Worm (Caenorhabditis elegans) whole organism, young adult: ENCODE data around the gene zip-3.
A peak's percentile ranks its signal among the peaks of the same experiment; 100 is the strongest.
"Not testable (repeated sequence)": the region's sequence is repeated elsewhere in the genome, so short reads cannot be mapped to it uniquely, and the experiment has no call there.

ENCODE experiments used
- B0336.3 ChIP-seq: fragments of 200-800 bp; sonication (Bioruptor generic); IDR thresholded peaks from 2 replicates; pipeline ENCODE4 v1.3.6; 2022; ENCODE audit warnings: missing genetic modification characterization, missing compliant biosample characterization
- F33H1.4 ChIP-seq: fragments of 200-800 bp; sonication (Bioruptor generic); IDR thresholded peaks from 2 replicates; pipeline ENCODE4 v1.3.6; 2022; ENCODE audit warnings: missing genetic modification reagents, missing genetic modification characterization, missing compliant biosample characterization
- F37B4.10 ChIP-seq: fragments of 200-800 bp; sonication (Bioruptor generic); IDR thresholded peaks from 2 replicates; pipeline ENCODE4 v1.3.6; 2022; ENCODE audit warnings: missing genetic modification characterization, missing compliant biosample characterization
- F52B5.7 ChIP-seq: sonication (generic microtip); optimal IDR thresholded peaks from 2 replicates; lab custom pipeline; 2016; ENCODE audit warnings: mild to moderate bottlenecking, missing genetic modification characterization, missing compliant biosample characterization
- F55B11.4 ChIP-seq: sonication (generic microtip); optimal IDR thresholded peaks from 2 replicates; lab custom pipeline; 2016; ENCODE audit warnings: missing compliant biosample characterization, missing genetic modification characterization, borderline replicate concordance; ENCODE audit not compliant: insufficient read depth
- K11D2.4 ChIP-seq: fragments of 200-800 bp; sonication (Bioruptor generic); IDR thresholded peaks from 2 replicates; pipeline ENCODE4 v1.3.6; 2022; ENCODE audit warnings: missing genetic modification reagents, missing genetic modification characterization, missing compliant biosample characterization
- Y53F4B.3 ChIP-seq: fragments of 200-800 bp; sonication (Bioruptor generic); IDR thresholded peaks from 2 replicates; pipeline ENCODE4 v1.3.6; 2022; ENCODE audit warnings: missing genetic modification reagents, missing genetic modification characterization, missing compliant biosample characterization
- aptf-3 ChIP-seq: fragments of 200-800 bp; sonication (Bioruptor generic); IDR thresholded peaks from 2 replicates; pipeline ENCODE4 v1.3.6; 2022; ENCODE audit warnings: missing genetic modification characterization, missing compliant biosample characterization
- cebp-1 ChIP-seq, 2 experiments: fragments of 200-800 bp in 1 of 2; sonication (Bioruptor generic) in 1 of 2; sonication (generic microtip) in 1 of 2; IDR thresholded peaks in 1 of 2; optimal IDR thresholded peaks in 1 of 2; 2 replicates each; pipeline versions ENCODE4 v1.3.6 to Lab custom; 2017 to 2022; ENCODE audit warnings: missing compliant biosample characterization in 2 of 2, missing genetic modification characterization in 2 of 2, mild to moderate bottlenecking in 1 of 2, missing genetic modification reagents in 1 of 2, moderate library complexity in 1 of 2
- dpl-1 ChIP-seq: fragments of 150-350 bp; optimal IDR thresholded peaks from 2 replicates; lab custom pipeline; 2014; ENCODE audit warnings: missing biosample characterization, missing genetic modification reagents, missing genetic modification characterization
- egl-44 ChIP-seq: fragments of 200-800 bp; sonication (Bioruptor generic); IDR thresholded peaks from 2 replicates; pipeline ENCODE4 v1.3.6; 2022; ENCODE audit warnings: missing genetic modification reagents, missing genetic modification characterization, missing compliant biosample characterization
- egrh-3 ChIP-seq: fragments of 200-800 bp; sonication (Bioruptor generic); IDR thresholded peaks from 2 replicates; pipeline ENCODE4 v1.3.6; 2022; ENCODE audit warnings: missing genetic modification reagents, missing genetic modification characterization, missing compliant biosample characterization
- ets-4 ChIP-seq: fragments of 200-800 bp; sonication (Bioruptor generic); optimal IDR thresholded peaks from 2 replicates; lab custom pipeline; 2018; ENCODE audit warnings: mild to moderate bottlenecking, missing genetic modification characterization, missing compliant biosample characterization
- hmg-20 ChIP-seq: fragments of 200-800 bp; sonication (Bioruptor generic); IDR thresholded peaks from 2 replicates; pipeline ENCODE4 v1.3.6; 2022; ENCODE audit warnings: missing genetic modification reagents, missing genetic modification characterization, missing compliant biosample characterization
- lag-1 ChIP-seq: fragments of 200-800 bp; sonication (Bioruptor generic); IDR thresholded peaks from 2 replicates; pipeline ENCODE4 v1.3.6; 2022; ENCODE audit warnings: missing genetic modification reagents, missing genetic modification characterization, missing compliant biosample characterization
- let-607 ChIP-seq, 2 experiments: fragments of 200-800 bp in 1 of 2; sonication (Bioruptor generic) in 1 of 2; sonication (generic microtip) in 1 of 2; optimal IDR thresholded peaks; 2 replicates each; lab custom pipeline; 2016 to 2018; ENCODE audit warnings: mild to moderate bottlenecking in 2 of 2, missing compliant biosample characterization in 2 of 2, missing genetic modification characterization in 2 of 2, moderate library complexity in 2 of 2, missing genotype in 1 of 2
- lin-40 ChIP-seq: sonication (generic microtip); optimal IDR thresholded peaks from 2 replicates; lab custom pipeline; 2016; ENCODE audit warnings: missing genetic modification characterization, mild to moderate bottlenecking, missing compliant biosample characterization, missing genotype, missing genetic modification reagents
- lir-1 ChIP-seq: fragments of 200-800 bp; sonication (Bioruptor generic); conservative IDR thresholded peaks from 2 replicates; pipeline ENCODE4 v1.3.6; 2022; ENCODE audit warnings: missing genetic modification reagents, missing genetic modification characterization, missing compliant biosample characterization
- madf-3 ChIP-seq: fragments of 200-800 bp; sonication (Bioruptor generic); IDR thresholded peaks from 2 replicates; pipeline ENCODE4 v1.3.6; 2022; ENCODE audit warnings: missing genetic modification reagents, missing genetic modification characterization, missing compliant biosample characterization
- madf-6 ChIP-seq: fragments of 200-800 bp; sonication (Bioruptor generic); IDR thresholded peaks from 2 replicates; pipeline ENCODE4 v1.3.6; 2022; ENCODE audit warnings: missing genetic modification reagents, missing genetic modification characterization, missing compliant biosample characterization
- mcd-1 ChIP-seq: fragments of 200-800 bp; sonication (Bioruptor generic); IDR thresholded peaks from 2 replicates; pipeline ENCODE4 v1.3.6; 2022; ENCODE audit warnings: missing genetic modification reagents, missing genetic modification characterization, missing compliant biosample characterization
- mes-4 ChIP-seq: sonication (generic microtip); optimal IDR thresholded peaks from 2 replicates; lab custom pipeline; 2016; ENCODE audit warnings: missing genotype, missing genetic modification characterization, missing compliant biosample characterization
- nhr-27 ChIP-seq: fragments of 200-800 bp; sonication (Bioruptor generic); optimal IDR thresholded peaks from 2 replicates; lab custom pipeline; 2018; ENCODE audit warnings: mild to moderate bottlenecking, missing genetic modification characterization, moderate library complexity, missing compliant biosample characterization
- nhr-80 ChIP-seq: sonication (generic microtip); optimal IDR thresholded peaks from 2 replicates; lab custom pipeline; 2016; ENCODE audit warnings: missing genetic modification characterization, missing compliant biosample characterization
- rec-8 ChIP-seq, 2 experiments: sonication (generic microtip); optimal IDR thresholded peaks; 2 replicates each; lab custom pipeline; 2016; ENCODE audit warnings: mild to moderate bottlenecking in 2 of 2, missing genetic modification characterization in 2 of 2, missing genetic modification reagents in 2 of 2, missing genotype in 2 of 2, missing biosample characterization in 1 of 2, missing compliant biosample characterization in 1 of 2, moderate library complexity in 1 of 2
- sdz-38 ChIP-seq: sonication (generic microtip); optimal IDR thresholded peaks from 2 replicates; lab custom pipeline; 2016; ENCODE audit warnings: missing genotype, missing genetic modification characterization, missing compliant biosample characterization
- snpc-3.4 ChIP-seq: sonication (generic microtip); optimal IDR thresholded peaks from 2 replicates; lab custom pipeline; 2017; ENCODE audit warnings: missing genetic modification characterization, mild to moderate bottlenecking, missing compliant biosample characterization, antibody characterized with exemption, moderate library complexity, missing genotype, missing genetic modification reagents
- snpc-4 ChIP-seq, 5 experiments: fragments of 150-350 bp in 1 of 5; sonication (generic microtip) in 4 of 5; optimal IDR thresholded peaks; 2 replicates each; lab custom pipeline; 2014 to 2018; ENCODE audit warnings: missing genetic modification characterization in 5 of 5, missing biosample characterization in 3 of 5, antibody characterized with exemption in 2 of 5, mild to moderate bottlenecking in 2 of 5, missing compliant biosample characterization in 2 of 5, missing genotype in 2 of 5, moderate library complexity in 2 of 5, missing genetic modification reagents in 1 of 5
- sptf-2 ChIP-seq: fragments of 200-800 bp; sonication (Bioruptor generic); optimal IDR thresholded peaks from 2 replicates; lab custom pipeline; 2018; ENCODE audit warnings: mild to moderate bottlenecking, missing genetic modification characterization, missing compliant biosample characterization
- zfh-2 ChIP-seq: fragments of 200-800 bp; sonication (Bioruptor generic); conservative IDR thresholded peaks from 2 replicates; pipeline ENCODE4 v1.3.6; 2022; ENCODE audit warnings: missing genetic modification reagents, missing genetic modification characterization, missing compliant biosample characterization
- ztf-22 ChIP-seq: fragments of 200-800 bp; sonication (Bioruptor generic); optimal IDR thresholded peaks from 2 replicates; lab custom pipeline; 2018; ENCODE audit warnings: mild to moderate bottlenecking, missing genetic modification characterization, moderate library complexity, missing compliant biosample characterization
- ztf-3 ChIP-seq: fragments of 200-800 bp; sonication (Bioruptor generic); optimal IDR thresholded peaks from 2 replicates; lab custom pipeline; 2018; ENCODE audit warnings: mild to moderate bottlenecking, missing genetic modification characterization, missing compliant biosample characterization

Gene zip-3

ce11 chrII:13974136-13974535 lies 16.9 kb upstream of the zip-3 start:
- TF ChIP-seq cebp-1 (GFP tag; IDR thresholded peaks at IDR 0.05; lab: Robert Waterston, UW) (no peak), cebp-1 (tag; optimal IDR thresholded peaks at IDR 0.05; lab: Kevin White, UChicago) (no peak), K11D2.4 (GFP tag; lab: Robert Waterston, UW) (no peak), sptf-2 (GFP tag; lab: Kevin White, UChicago) (no peak), B0336.3 (GFP tag; lab: Robert Waterston, UW) (no peak), dpl-1 (GFP tag; lab: Kevin White, UChicago) (no peak), aptf-3 (no peak), ztf-22 (GFP tag; lab: Kevin White, UChicago) (no peak), ets-4 (GFP tag; lab: Kevin White, UChicago) (no peak), lir-1 (no peak), Y53F4B.3 (no peak)

ce11 chrII:13973514-13973913 lies 16.3 kb upstream of the zip-3 start, which contains the start of gene Y39G8B.1:
Y39G8B.1 (minus strand) TSS chrII:13973812.
- TF ChIP-seq snpc-4 (GFP tag; optimal IDR thresholded peaks at IDR 0.05; lab: Kevin White, UChicago): no peak
- peak in 1 of 4 experiments; percentile 8 for TF ChIP-seq snpc-4 (tag; optimal IDR thresholded peaks at IDR 0.05; lab: Kevin White, UChicago)
- no peak for TF ChIP-seq ztf-22 (GFP tag; lab: Kevin White, UChicago)
- no peak for TF ChIP-seq madf-3 (GFP tag; lab: Robert Waterston, UW)
- peak; percentile 52 to 64 for TF ChIP-seq let-607 (tag; optimal IDR thresholded peaks at IDR 0.05; lab: Kevin White, UChicago)
- no peak for TF ChIP-seq mes-4 (tag; lab: Kevin White, UChicago)
- TF ChIP-seq F55B11.4 (tag; lab: Kevin White, UChicago): no peak
- no peak for TF ChIP-seq rec-8 (tag; optimal IDR thresholded peaks at IDR 0.05; lab: Kevin White, UChicago)
- TF ChIP-seq snpc-3.4 (tag; lab: Kevin White, UChicago): no peak
- TF ChIP-seq nhr-27 (tag; lab: Kevin White, UChicago): no peak
- no peak for TF ChIP-seq F52B5.7
- no peak for TF ChIP-seq sdz-38
- peak; percentile 55 for TF ChIP-seq nhr-80 (tag; lab: Kevin White, UChicago)
- no peak for TF ChIP-seq hmg-20
- no peak for TF ChIP-seq mcd-1 (GFP tag; lab: Robert Waterston, UW)
- no peak for TF ChIP-seq lin-40 (tag; lab: Kevin White, UChicago)

- no peak for TF ChIP-seq ztf-3 (GFP tag; lab: Kevin White, UChicago)
- TF ChIP-seq zfh-2 (GFP tag; lab: Robert Waterston, UW): peak; percentile 55; the same call in 1 of the 2 replicates
- 0 out of 2 replicates have a peak, but pooled peaks have one; percentile 84 for TF ChIP-seq F37B4.10 (GFP tag; lab: Robert Waterston, UW)
These were observed 14.9 kb upstream of the zip-3 start for ce11 chrII:13972199-13972598.

- TF ChIP-seq F33H1.4 (no peak), egl-44 (GFP tag; lab: Robert Waterston, UW) (no peak), madf-6 (GFP tag; lab: Robert Waterston, UW) (no peak)
These were observed 11.7 kb upstream of the zip-3 start, which contains the start of gene sre-43 for ce11 chrII:13968979-13969378. sre-43 (minus strand) TSS chrII:13969079.

- 0 out of 2 replicates have a peak, but pooled peaks have one; percentile 40 for TF ChIP-seq lag-1 (GFP tag; lab: Robert Waterston, UW)
- TF ChIP-seq snpc-4 (GFP tag; optimal IDR thresholded peaks at IDR 0.05; lab: Kevin White, UChicago): not testable (repeated sequence)
- peak in 1 of 4 experiments; percentile 47 for TF ChIP-seq snpc-4 (tag; optimal IDR thresholded peaks at IDR 0.05; lab: Kevin White, UChicago)
- peak; percentile 51; the same call in 1 of the 2 replicates for TF ChIP-seq zfh-2 (GFP tag; lab: Robert Waterston, UW)
- peak; percentile 36; the same call in 1 of the 2 replicates for TF ChIP-seq egrh-3 (GFP tag; lab: Robert Waterston, UW)
These were observed 10.8 kb upstream of the zip-3 start for ce11 chrII:13968007-13968406.
